Worm (Caenorhabditis elegans): ENCODE results near the gene T04C9.3.

T04C9.3 gene

ce11 chrIII:5992043-5992442, 6.6 kb downstream of the T04C9.3 start:
- TF ChIP-seq ceh-40 (GFP tag; IDR thresholded peaks at IDR 0.05) (no peak), ztf-3 (GFP tag; optimal IDR thresholded peaks at IDR 0.05) (no peak), xnd-1 (tag; optimal IDR thresholded peaks at IDR 0.05) (no peak), cebp-1 (GFP tag; IDR thresholded peaks at IDR 0.05) (no peak), cebp-1 (tag; optimal IDR thresholded peaks at IDR 0.05) (no peak), lsy-27 (tag; optimal IDR thresholded peaks at IDR 0.05; ENCODE audit: borderline replicate concordance, insufficient read depth) (no peak)

ce11 chrIII:5992913-5993312, 7.5 kb downstream of the T04C9.3 start, which contains the start of gene T04C9.1:
Gene T04C9.1 (plus strand): TSS chrIII:5993213.
- TF ChIP-seq fkh-3 (tag; optimal IDR thresholded peaks at IDR 0.05): no peak
- TF ChIP-seq F33H1.4 (GFP tag; IDR thresholded peaks at IDR 0.05): no peak
- no peak for TF ChIP-seq dpl-1 (GFP tag; optimal IDR thresholded peaks at IDR 0.05)
- TF ChIP-seq zim-3 (tag; optimal IDR thresholded peaks at IDR 0.05): no peak
- no peak for TF ChIP-seq unc-130 (GFP tag; optimal IDR thresholded peaks at IDR 0.05)
- no peak for TF ChIP-seq ztf-6 (GFP tag; IDR thresholded peaks at IDR 0.05)
- no peak for TF ChIP-seq aptf-3 (GFP tag; IDR thresholded peaks at IDR 0.05)
- TF ChIP-seq ceh-91 (GFP tag; IDR thresholded peaks at IDR 0.05): no peak
- TF ChIP-seq C06A6.2 (GFP tag; conservative IDR thresholded peaks at IDR 0.05): no peak
- TF ChIP-seq dox-1 (GFP tag; IDR thresholded peaks at IDR 0.05): no peak
- TF ChIP-seq egl-18 (GFP tag; IDR thresholded peaks at IDR 0.05): no peak
- no peak for TF ChIP-seq attf-3 (GFP tag; conservative IDR thresholded peaks at IDR 0.05)

ce11 chrIII:5998640-5999039, 13.2 kb downstream of the T04C9.3 start:
- TF ChIP-seq attf-6 (GFP tag; IDR thresholded peaks at IDR 0.05) (no peak), zfh-2 (GFP tag; conservative IDR thresholded peaks at IDR 0.05) (0 out of 2 replicates have a peak, but pooled peaks have one; percentile 18), F57A8.1 (GFP tag; optimal IDR thresholded peaks at IDR 0.05) (no peak), nhr-90 (tag; optimal IDR thresholded peaks at IDR 0.05) (no peak)

- TF ChIP-seq lin-40 (tag; optimal IDR thresholded peaks at IDR 0.05) (peak; percentile 6), nhr-90 (tag; optimal IDR thresholded peaks at IDR 0.05) (no peak), ztf-28 (GFP tag; IDR thresholded peaks at IDR 0.05) (no peak), K12H6.12 (tag; optimal IDR thresholded peaks at IDR 0.05) (peak; percentile 35), tlf-1 (GFP tag; optimal IDR thresholded peaks at IDR 0.05) (no peak), F39B2.1 (GFP tag; IDR thresholded peaks at IDR 0.05) (no peak), cebp-1 (GFP tag; IDR thresholded peaks at IDR 0.05) (no peak), cebp-1 (tag; optimal IDR thresholded peaks at IDR 0.05) (peak; percentile 34), let-526 (GFP tag; IDR thresholded peaks at IDR 0.05) (no peak), nfya-2 (GFP tag; IDR thresholded peaks at IDR 0.05) (no peak), egrh-3 (GFP tag; IDR thresholded peaks at IDR 0.05) (no peak), mxl-1 (tag; optimal IDR thresholded peaks at IDR 0.05) (no peak), nhr-80 (tag; optimal IDR thresholded peaks at IDR 0.05) (no peak)
These were observed 14.2 kb downstream of the T04C9.3 start for ce11 chrIII:5999629-6000028.

- no peak for TF ChIP-seq madf-3 (GFP tag; IDR thresholded peaks at IDR 0.05)
- TF ChIP-seq lin-54 (GFP tag; optimal IDR thresholded peaks at IDR 0.05): no peak
- TF ChIP-seq ceh-58 (GFP tag; IDR thresholded peaks at IDR 0.05): no peak
- no peak for TF ChIP-seq ccch-3 (GFP tag; optimal IDR thresholded peaks at IDR 0.05)
- TF ChIP-seq nfya-2 (GFP tag; IDR thresholded peaks at IDR 0.05): no peak
- no peak for TF ChIP-seq F39B2.1 (GFP tag; IDR thresholded peaks at IDR 0.05)
- TF ChIP-seq Y53F4B.3 (GFP tag; IDR thresholded peaks at IDR 0.05): no peak
- no peak for TF ChIP-seq nhr-90 (tag; optimal IDR thresholded peaks at IDR 0.05)
- no peak for TF ChIP-seq ztf-25 (GFP tag; IDR thresholded peaks at IDR 0.05)
- TF ChIP-seq hsf-1 (GFP tag; IDR thresholded peaks at IDR 0.05): no peak
- TF ChIP-seq unc-130 (GFP tag; optimal IDR thresholded peaks at IDR 0.05): no peak
- TF ChIP-seq lsy-27 (tag; optimal IDR thresholded peaks at IDR 0.05; ENCODE audit: borderline replicate concordance, insufficient read depth): no peak
- no peak for TF ChIP-seq him-1 (tag; optimal IDR thresholded peaks at IDR 0.05)
- no peak for TF ChIP-seq gei-17 (GFP tag; optimal IDR thresholded peaks at IDR 0.05)
- TF ChIP-seq ztf-22 (GFP tag; optimal IDR thresholded peaks at IDR 0.05): no peak
- no peak for TF ChIP-seq ceh-91 (GFP tag; IDR thresholded peaks at IDR 0.05)
- no peak for TF ChIP-seq Y95B8A.8 (GFP tag; IDR thresholded peaks at IDR 0.05)
These were observed 16.6 kb downstream of the T04C9.3 start for ce11 chrIII:6002024-6002423.

Measured in whole organism, young adult.